Worm (Caenorhabditis elegans) whole organism, late embryonic: ENCODE results near the gene C14E2.7.
A peak's percentile ranks its signal among the peaks of the same experiment; 100 is the strongest.

Experiments
- C38D4.7 ChIP-seq: fragments of 200-800 bp; sonication (Bioruptor generic); optimal IDR thresholded peaks from 2 replicates; lab custom pipeline; 2018; ENCODE audit warnings: mild to moderate bottlenecking, missing genetic modification characterization, moderate library complexity, missing compliant biosample characterization
- F13H6.1 ChIP-seq: sonication (generic microtip); optimal IDR thresholded peaks from 2 replicates; lab custom pipeline; 2016; ENCODE audit warnings: missing genetic modification characterization, missing compliant biosample characterization
- K02D7.2 ChIP-seq: sonication (generic microtip); optimal IDR thresholded peaks from 2 replicates; lab custom pipeline; 2017; ENCODE audit warnings: mild to moderate bottlenecking, missing genetic modification characterization, missing compliant biosample characterization
- K09A11.1 ChIP-seq: sonication (generic microtip); optimal IDR thresholded peaks from 2 replicates; lab custom pipeline; 2017; ENCODE audit warnings: antibody characterized with exemption, mild to moderate bottlenecking, missing genetic modification characterization, missing compliant biosample characterization; ENCODE audit not compliant: insufficient read depth
- T23F11.4 ChIP-seq: fragments of 200-800 bp; sonication (Bioruptor generic); optimal IDR thresholded peaks from 2 replicates; lab custom pipeline; 2018; ENCODE audit warnings: mild to moderate bottlenecking, missing genetic modification characterization, missing compliant biosample characterization
- Y22D7AL.16 ChIP-seq: sonication (generic microtip); optimal IDR thresholded peaks from 2 replicates; lab custom pipeline; 2016; ENCODE audit warnings: missing genetic modification characterization, missing compliant biosample characterization
- ahr-1 ChIP-seq: sonication (generic microtip); optimal IDR thresholded peaks from 2 replicates; lab custom pipeline; 2016; ENCODE audit warnings: missing genetic modification characterization, missing compliant biosample characterization
- ceh-18 ChIP-seq: sonication (generic microtip); optimal IDR thresholded peaks from 2 replicates; lab custom pipeline; 2016; ENCODE audit warnings: missing genetic modification characterization, missing compliant biosample characterization
- ceh-2 ChIP-seq: sonication (generic microtip); optimal IDR thresholded peaks from 2 replicates; lab custom pipeline; 2016; ENCODE audit warnings: missing genotype, missing genetic modification characterization, missing compliant biosample characterization
- ceh-22 ChIP-seq: sonication (generic microtip); optimal IDR thresholded peaks from 2 replicates; lab custom pipeline; 2017; ENCODE audit warnings: missing biosample characterization, missing genetic modification characterization
- ceh-24 ChIP-seq: sonication (generic microtip); optimal IDR thresholded peaks from 2 replicates; lab custom pipeline; 2016; ENCODE audit warnings: mild to moderate bottlenecking, missing genetic modification characterization, missing compliant biosample characterization
- ceh-31 ChIP-seq: sonication (generic microtip); optimal IDR thresholded peaks from 2 replicates; lab custom pipeline; 2016; ENCODE audit warnings: missing genetic modification characterization, missing compliant biosample characterization
- ceh-34 ChIP-seq: sonication (generic microtip); optimal IDR thresholded peaks from 2 replicates; lab custom pipeline; 2016; ENCODE audit warnings: mild to moderate bottlenecking, missing genetic modification characterization, missing compliant biosample characterization
- ceh-48 ChIP-seq: sonication (generic microtip); optimal IDR thresholded peaks from 2 replicates; lab custom pipeline; 2016; ENCODE audit warnings: missing genetic modification characterization, inconsistent platforms, missing compliant biosample characterization
- ceh-6 ChIP-seq: fragments of 200-800 bp; sonication (Bioruptor generic); optimal IDR thresholded peaks from 2 replicates; lab custom pipeline; 2018; ENCODE audit warnings: mild to moderate bottlenecking, missing genetic modification characterization, missing compliant biosample characterization
- ceh-9 ChIP-seq: sonication (generic microtip); optimal IDR thresholded peaks from 2 replicates; lab custom pipeline; 2016; ENCODE audit warnings: mild to moderate bottlenecking, missing genetic modification characterization, inconsistent platforms, missing compliant biosample characterization
- ets-4 ChIP-seq: sonication (generic microtip); optimal IDR thresholded peaks from 2 replicates; lab custom pipeline; 2016; ENCODE audit warnings: missing genetic modification characterization, missing compliant biosample characterization
- eyg-1 ChIP-seq: sonication (generic microtip); optimal IDR thresholded peaks from 2 replicates; lab custom pipeline; 2016; ENCODE audit warnings: missing genotype, missing genetic modification characterization, missing compliant biosample characterization
- fax-1 ChIP-seq: sonication (generic microtip); optimal IDR thresholded peaks from 2 replicates; lab custom pipeline; 2016; ENCODE audit warnings: missing genotype, missing genetic modification characterization, missing compliant biosample characterization
- fkh-10 ChIP-seq: fragments of 150-350 bp; optimal IDR thresholded peaks from 2 replicates; lab custom pipeline; 2014; ENCODE audit warnings: missing biosample characterization, missing genetic modification reagents, missing genetic modification characterization
- gmeb-2 ChIP-seq: sonication (generic microtip); optimal IDR thresholded peaks from 2 replicates; lab custom pipeline; 2016; ENCODE audit warnings: missing genetic modification characterization, inconsistent platforms, missing compliant biosample characterization
- hlh-15 ChIP-seq: sonication (generic microtip); optimal IDR thresholded peaks from 2 replicates; lab custom pipeline; 2016; ENCODE audit warnings: missing genetic modification characterization, missing compliant biosample characterization
- hlh-6 ChIP-seq: sonication (generic microtip); optimal IDR thresholded peaks from 2 replicates; lab custom pipeline; 2016; ENCODE audit warnings: missing genotype, missing genetic modification characterization, missing compliant biosample characterization
- madf-2 ChIP-seq: sonication (generic microtip); optimal IDR thresholded peaks from 2 replicates; lab custom pipeline; 2017; ENCODE audit warnings: missing genetic modification characterization, missing compliant biosample characterization
- nfya-1 ChIP-seq: sonication (generic microtip); optimal IDR thresholded peaks from 2 replicates; lab custom pipeline; 2017; ENCODE audit warnings: missing genetic modification characterization, mild to moderate bottlenecking, missing compliant biosample characterization, antibody characterized with exemption, moderate library complexity
- nhr-11 ChIP-seq: fragments of 150-350 bp; optimal IDR thresholded peaks from 2 replicates; lab custom pipeline; 2014; ENCODE audit warnings: missing biosample characterization, missing genetic modification characterization
- odd-2 ChIP-seq: sonication (generic microtip); optimal IDR thresholded peaks from 2 replicates; lab custom pipeline; 2017; ENCODE audit warnings: antibody characterized with exemption, mild to moderate bottlenecking, missing genetic modification characterization, missing compliant biosample characterization
- pag-3 ChIP-seq: sonication (generic microtip); optimal IDR thresholded peaks from 2 replicates; lab custom pipeline; 2016; ENCODE audit warnings: missing compliant biosample characterization, missing genetic modification characterization, borderline replicate concordance
- pax-1 ChIP-seq: fragments of 150-350 bp; optimal IDR thresholded peaks from 2 replicates; lab custom pipeline; 2014; ENCODE audit warnings: missing biosample characterization, missing genetic modification characterization
- pha-2 ChIP-seq: sonication (generic microtip); optimal IDR thresholded peaks from 2 replicates; lab custom pipeline; 2017; ENCODE audit warnings: mild to moderate bottlenecking, missing genetic modification characterization, missing compliant biosample characterization
- pha-4 ChIP-seq: fragments of 150-350 bp; optimal IDR thresholded peaks from 2 replicates; lab custom pipeline; 2018; ENCODE audit warnings: missing biosample characterization, missing genetic modification reagents, missing genetic modification characterization
- ref-2 ChIP-seq: sonication (generic microtip); optimal IDR thresholded peaks from 2 replicates; lab custom pipeline; 2016; ENCODE audit warnings: missing genetic modification characterization, missing compliant biosample characterization
- rnt-1 ChIP-seq: sonication (generic microtip); optimal IDR thresholded peaks from 2 replicates; lab custom pipeline; 2016; ENCODE audit warnings: missing genetic modification characterization, missing compliant biosample characterization
- sox-4 ChIP-seq: sonication (generic microtip); optimal IDR thresholded peaks from 2 replicates; lab custom pipeline; 2017; ENCODE audit warnings: mild to moderate bottlenecking, missing genetic modification characterization, inconsistent platforms, missing compliant biosample characterization
- syd-9 ChIP-seq: sonication (generic microtip); optimal IDR thresholded peaks from 2 replicates; lab custom pipeline; 2016; ENCODE audit warnings: mild to moderate bottlenecking, missing genetic modification characterization, moderate library complexity, missing compliant biosample characterization
- tbx-7 ChIP-seq: sonication (generic microtip); optimal IDR thresholded peaks from 2 replicates; lab custom pipeline; 2016; ENCODE audit warnings: missing genotype, missing genetic modification characterization, missing compliant biosample characterization
- unc-3 ChIP-seq, 2 experiments: fragments of 200-800 bp in 1 of 2; sonication (Bioruptor generic) in 1 of 2; sonication (generic microtip) in 1 of 2; conservative IDR thresholded peaks in 1 of 2; optimal IDR thresholded peaks in 1 of 2; 2 replicates each; pipeline versions ENCODE4 v1.3.6 to Lab custom; 2016 to 2022; ENCODE audit warnings: missing compliant biosample characterization in 2 of 2, missing genetic modification characterization in 2 of 2, missing genetic modification reagents in 1 of 2
- unc-42 ChIP-seq: sonication (generic microtip); optimal IDR thresholded peaks from 2 replicates; lab custom pipeline; 2016; ENCODE audit warnings: missing genotype, missing genetic modification characterization, missing compliant biosample characterization
- unc-86 ChIP-seq: sonication (generic microtip); optimal IDR thresholded peaks from 2 replicates; lab custom pipeline; 2016; ENCODE audit warnings: missing genetic modification characterization, missing compliant biosample characterization
- zip-5 ChIP-seq: sonication (generic microtip); optimal IDR thresholded peaks from 2 replicates; lab custom pipeline; 2016; ENCODE audit warnings: missing genetic modification characterization, missing compliant biosample characterization

Gene C14E2.7

DNA sequence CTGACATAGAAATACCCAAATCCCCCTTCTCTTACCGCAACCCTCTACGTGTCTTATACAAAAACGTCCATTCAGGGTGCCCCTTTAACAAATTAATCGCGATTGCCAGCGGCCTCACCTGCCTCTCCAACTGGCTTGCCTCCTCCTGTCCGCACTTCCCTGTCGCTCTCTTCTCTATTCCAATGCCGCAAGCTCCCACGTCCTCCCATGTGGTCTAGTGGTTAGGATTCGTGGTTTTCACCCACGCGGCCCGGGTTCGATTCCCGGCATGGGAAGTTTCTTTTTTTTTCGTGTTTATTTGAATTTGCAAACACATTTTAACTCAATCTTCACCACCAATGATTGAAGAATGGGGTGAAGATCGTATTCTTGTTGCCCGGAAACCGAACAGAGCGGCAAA is 42.4 kb downstream of the C14E2.7 start (continued):
- TF ChIP-seq ets-4 (tag; lab: Kevin White, UChicago) (no peak), nhr-11 (no peak), unc-42 (tag; lab: Kevin White, UChicago) (peak; percentile 5), tbx-7 (tag; lab: Kevin White, UChicago) (peak; percentile 37), ceh-9 (tag; lab: Kevin White, UChicago) (no peak), K09A11.1 (tag; lab: Kevin White, UChicago) (peak; percentile 45), Y22D7AL.16 (tag; lab: Kevin White, UChicago) (no peak), madf-2 (tag; lab: Kevin White, UChicago) (peak; percentile 74), fkh-10 (no peak), gmeb-2 (peak; percentile 61), hlh-15 (tag; lab: Kevin White, UChicago) (peak; percentile 74), ceh-6 (GFP tag; lab: Kevin White, UChicago) (peak; percentile 74), ahr-1 (tag; lab: Kevin White, UChicago) (peak; percentile 42), T23F11.4 (GFP tag; lab: Kevin White, UChicago) (peak; percentile 49), zip-5 (peak; percentile 35), nfya-1 (tag; lab: Kevin White, UChicago) (peak; percentile 65), ceh-48 (tag; lab: Kevin White, UChicago) (peak; percentile 49), pha-2 (tag; lab: Kevin White, UChicago) (peak; percentile 60), ceh-34 (tag; lab: Kevin White, UChicago) (peak; percentile 85), ceh-22 (tag; lab: Kevin White, UChicago) (no peak), rnt-1 (tag; lab: Kevin White, UChicago) (peak; percentile 85), odd-2 (tag; lab: Kevin White, UChicago) (no peak), unc-86 (tag; lab: Kevin White, UChicago) (peak; percentile 53), F13H6.1 (tag; lab: Kevin White, UChicago) (peak; percentile 56), C38D4.7 (GFP tag; lab: Kevin White, UChicago) (peak; percentile 66), eyg-1 (tag; lab: Kevin White, UChicago) (peak; percentile 72), unc-3 (GFP tag; conservative IDR thresholded peaks at IDR 0.05; lab: Robert Waterston, UW) (peak; percentile 64; the same call in 1 of the 2 replicates), unc-3 (tag; optimal IDR thresholded peaks at IDR 0.05; lab: Kevin White, UChicago) (peak; percentile 60), K02D7.2 (tag; lab: Kevin White, UChicago) (peak; percentile 68), ceh-18 (tag; lab: Kevin White, UChicago) (peak; percentile 81)

DNA sequence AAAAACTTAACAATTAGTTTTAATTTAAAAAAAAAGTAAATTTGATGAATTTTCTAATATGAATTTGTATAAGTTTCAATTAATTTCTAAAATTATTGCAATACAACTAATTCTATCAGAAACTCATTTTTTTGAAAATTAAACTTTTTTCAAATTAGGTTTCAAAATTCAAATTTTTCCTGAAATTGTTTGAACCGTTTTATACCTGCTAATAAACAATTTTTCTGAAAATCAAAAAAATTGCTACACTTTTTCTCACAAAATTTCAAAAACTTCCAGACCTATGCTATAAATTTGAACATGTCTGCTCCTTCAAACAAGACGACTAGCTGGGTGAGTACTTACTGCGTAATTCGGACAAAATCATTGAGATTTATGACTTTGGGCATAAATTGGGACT is 44.2 kb downstream of the C14E2.7 start, which contains the start of gene T26C11.8:
Gene T26C11.8 (plus strand): TSS at position 301 of the 400 bp plus-strand sequence.
- TF ChIP-seq sox-4 (tag; lab: Kevin White, UChicago) (no peak), hlh-15 (tag; lab: Kevin White, UChicago) (no peak), ets-4 (tag; lab: Kevin White, UChicago) (no peak), ceh-2 (tag; lab: Kevin White, UChicago) (no peak), ceh-31 (tag; lab: Kevin White, UChicago) (no peak), pag-3 (no peak), hlh-6 (tag; lab: Kevin White, UChicago) (no peak), ceh-24 (tag; lab: Kevin White, UChicago) (no peak), F13H6.1 (tag; lab: Kevin White, UChicago) (no peak), ref-2 (tag; lab: Kevin White, UChicago) (no peak), pha-4 (no peak), pax-1 (tag; lab: Kevin White, UChicago) (no peak), zip-5 (no peak), ahr-1 (tag; lab: Kevin White, UChicago) (no peak), syd-9 (tag; lab: Kevin White, UChicago) (no peak), fax-1 (tag; lab: Kevin White, UChicago) (no peak)
